Worm (Caenorhabditis elegans) whole organism, young adult: Measurements from ENCODE around the gene Y81B9A.4.

ENCODE experiments used
- B0261.1 ChIP-seq: sonication (generic microtip); optimal IDR thresholded peaks from 2 replicates; lab custom pipeline; 2016; ENCODE audit warnings: mild to moderate bottlenecking, missing genetic modification characterization, moderate library complexity, missing compliant biosample characterization
- B0336.3 ChIP-seq: fragments of 200-800 bp; sonication (Bioruptor generic); IDR thresholded peaks from 2 replicates; pipeline ENCODE4 v1.3.6; 2022; ENCODE audit warnings: missing genetic modification characterization, missing compliant biosample characterization
- F10E7.11 ChIP-seq: sonication (generic microtip); optimal IDR thresholded peaks from 2 replicates; lab custom pipeline; 2017; ENCODE audit warnings: mild to moderate bottlenecking, missing genetic modification characterization, moderate library complexity, missing compliant biosample characterization
- F33H1.4 ChIP-seq: fragments of 200-800 bp; sonication (Bioruptor generic); IDR thresholded peaks from 2 replicates; pipeline ENCODE4 v1.3.6; 2022; ENCODE audit warnings: missing genetic modification reagents, missing genetic modification characterization, missing compliant biosample characterization
- K12H6.12 ChIP-seq: fragments of 200-800 bp; sonication (Bioruptor generic); optimal IDR thresholded peaks from 2 replicates; lab custom pipeline; 2018; ENCODE audit warnings: mild to moderate bottlenecking, missing genetic modification characterization, missing compliant biosample characterization
- Y53G8AR.9 ChIP-seq: fragments of 200-800 bp; sonication (Bioruptor generic); conservative IDR thresholded peaks from 2 replicates; pipeline ENCODE4 v1.3.6; 2022; ENCODE audit warnings: missing genetic modification reagents, missing genetic modification characterization, missing compliant biosample characterization
- Y56A3A.18 ChIP-seq: fragments of 200-800 bp; sonication (Bioruptor generic); IDR thresholded peaks from 2 replicates; pipeline ENCODE4 v1.3.6; 2022; ENCODE audit warnings: missing genetic modification reagents, missing genetic modification characterization, missing compliant biosample characterization
- Y67H2A.10 ChIP-seq: fragments of 200-800 bp; sonication (Bioruptor generic); conservative IDR thresholded peaks from 2 replicates; pipeline ENCODE4 v1.3.6; 2022; ENCODE audit warnings: missing genetic modification reagents, missing genetic modification characterization, missing compliant biosample characterization
- ZK185.1 ChIP-seq: sonication (generic microtip); optimal IDR thresholded peaks from 2 replicates; lab custom pipeline; 2016; ENCODE audit warnings: mild to moderate bottlenecking, missing genetic modification characterization, missing compliant biosample characterization; ENCODE audit not compliant: poor library complexity, severe bottlenecking
- atf-7 ChIP-seq: sonication (generic microtip); optimal IDR thresholded peaks from 2 replicates; lab custom pipeline; 2017; ENCODE audit warnings: mild to moderate bottlenecking, missing genetic modification characterization, missing compliant biosample characterization
- athp-1 ChIP-seq: sonication (generic microtip); optimal IDR thresholded peaks from 2 replicates; lab custom pipeline; 2017; ENCODE audit warnings: mild to moderate bottlenecking, missing genetic modification characterization, missing compliant biosample characterization
- cebp-1 ChIP-seq, 2 experiments: fragments of 200-800 bp in 1 of 2; sonication (Bioruptor generic) in 1 of 2; sonication (generic microtip) in 1 of 2; IDR thresholded peaks in 1 of 2; optimal IDR thresholded peaks in 1 of 2; 2 replicates each; pipeline versions ENCODE4 v1.3.6 to Lab custom; 2017 to 2022; ENCODE audit warnings: missing compliant biosample characterization in 2 of 2, missing genetic modification characterization in 2 of 2, mild to moderate bottlenecking in 1 of 2, missing genetic modification reagents in 1 of 2, moderate library complexity in 1 of 2
- ceh-27 ChIP-seq: fragments of 200-800 bp; sonication (Bioruptor generic); optimal IDR thresholded peaks from 2 replicates; lab custom pipeline; 2018; ENCODE audit warnings: mild to moderate bottlenecking, missing genetic modification characterization, moderate library complexity, missing compliant biosample characterization
- ceh-58 ChIP-seq: fragments of 200-800 bp; sonication (Bioruptor generic); IDR thresholded peaks from 2 replicates; pipeline ENCODE4 v1.3.6; 2022; ENCODE audit warnings: missing genetic modification characterization, missing compliant biosample characterization
- dox-1 ChIP-seq: fragments of 200-800 bp; sonication (Bioruptor generic); IDR thresholded peaks from 2 replicates; pipeline ENCODE4 v1.3.6; 2022; ENCODE audit warnings: missing genetic modification reagents, missing genetic modification characterization, missing compliant biosample characterization
- hmg-1.2 ChIP-seq: fragments of 200-800 bp; sonication (Bioruptor generic); IDR thresholded peaks from 2 replicates; pipeline ENCODE4 v1.3.6; 2022; ENCODE audit warnings: missing genetic modification reagents, missing genetic modification characterization, missing compliant biosample characterization
- hmg-20 ChIP-seq: fragments of 200-800 bp; sonication (Bioruptor generic); IDR thresholded peaks from 2 replicates; pipeline ENCODE4 v1.3.6; 2022; ENCODE audit warnings: missing genetic modification reagents, missing genetic modification characterization, missing compliant biosample characterization
- hsf-1 ChIP-seq: fragments of 200-800 bp; sonication (Bioruptor generic); IDR thresholded peaks from 2 replicates; pipeline ENCODE4 v1.3.6; 2022; ENCODE audit warnings: missing genetic modification reagents, missing genetic modification characterization, missing compliant biosample characterization
- let-526 ChIP-seq: fragments of 200-800 bp; sonication (Bioruptor generic); IDR thresholded peaks from 2 replicates; pipeline ENCODE4 v1.3.6; 2022; ENCODE audit warnings: missing genetic modification reagents, missing genetic modification characterization, missing compliant biosample characterization
- let-607 ChIP-seq, 2 experiments: fragments of 200-800 bp in 1 of 2; sonication (Bioruptor generic) in 1 of 2; sonication (generic microtip) in 1 of 2; optimal IDR thresholded peaks; 2 replicates each; lab custom pipeline; 2016 to 2018; ENCODE audit warnings: mild to moderate bottlenecking in 2 of 2, missing compliant biosample characterization in 2 of 2, missing genetic modification characterization in 2 of 2, moderate library complexity in 2 of 2, missing genotype in 1 of 2
- lin-40 ChIP-seq: sonication (generic microtip); optimal IDR thresholded peaks from 2 replicates; lab custom pipeline; 2016; ENCODE audit warnings: missing genetic modification characterization, mild to moderate bottlenecking, missing compliant biosample characterization, missing genotype, missing genetic modification reagents
- madf-10 ChIP-seq: sonication (generic microtip); optimal IDR thresholded peaks from 2 replicates; lab custom pipeline; 2016; ENCODE audit warnings: mild to moderate bottlenecking, missing genetic modification characterization, missing compliant biosample characterization
- madf-8 ChIP-seq: fragments of 200-800 bp; sonication (Bioruptor generic); conservative IDR thresholded peaks from 2 replicates; pipeline ENCODE4 v1.3.6; 2022; ENCODE audit warnings: missing genetic modification reagents, missing genetic modification characterization, missing compliant biosample characterization
- nhr-120 ChIP-seq: fragments of 200-800 bp; sonication (Bioruptor generic); IDR thresholded peaks from 2 replicates; pipeline ENCODE4 v1.3.6; 2022; ENCODE audit warnings: missing genetic modification characterization, missing compliant biosample characterization
- nhr-179 ChIP-seq: sonication (generic microtip); optimal IDR thresholded peaks from 2 replicates; lab custom pipeline; 2016; ENCODE audit warnings: mild to moderate bottlenecking, missing genetic modification characterization, missing compliant biosample characterization
- nhr-27 ChIP-seq: fragments of 200-800 bp; sonication (Bioruptor generic); optimal IDR thresholded peaks from 2 replicates; lab custom pipeline; 2018; ENCODE audit warnings: mild to moderate bottlenecking, missing genetic modification characterization, moderate library complexity, missing compliant biosample characterization
- nhr-80 ChIP-seq: sonication (generic microtip); optimal IDR thresholded peaks from 2 replicates; lab custom pipeline; 2016; ENCODE audit warnings: missing genetic modification characterization, missing compliant biosample characterization
- nhr-90 ChIP-seq: sonication (generic microtip); optimal IDR thresholded peaks from 2 replicates; lab custom pipeline; 2016; ENCODE audit warnings: missing genotype, mild to moderate bottlenecking, missing genetic modification characterization, missing compliant biosample characterization
- pbrm-1 ChIP-seq: fragments of 200-800 bp; sonication (Bioruptor generic); IDR thresholded peaks from 2 replicates; pipeline ENCODE4 v1.3.6; 2022; ENCODE audit warnings: missing genetic modification reagents, missing genetic modification characterization, missing compliant biosample characterization
- tbp1 ChIP-seq: fragments of 200-800 bp; sonication (Bioruptor generic); optimal IDR thresholded peaks from 2 replicates; lab custom pipeline; 2018; ENCODE audit warnings: mild to moderate bottlenecking, missing genetic modification characterization, missing compliant biosample characterization
- unc-62 ChIP-seq: fragments of 150-350 bp; optimal IDR thresholded peaks from 2 replicates; lab custom pipeline; 2014; ENCODE audit warnings: missing biosample characterization, missing genetic modification reagents, missing genetic modification characterization
- xnd-1 ChIP-seq: sonication (generic microtip); optimal IDR thresholded peaks from 2 replicates; lab custom pipeline; 2016; ENCODE audit warnings: missing genotype, missing genetic modification reagents, missing genetic modification characterization, missing compliant biosample characterization
- zfh-2 ChIP-seq: fragments of 200-800 bp; sonication (Bioruptor generic); conservative IDR thresholded peaks from 2 replicates; pipeline ENCODE4 v1.3.6; 2022; ENCODE audit warnings: missing genetic modification reagents, missing genetic modification characterization, missing compliant biosample characterization
- ztf-22 ChIP-seq: fragments of 200-800 bp; sonication (Bioruptor generic); optimal IDR thresholded peaks from 2 replicates; lab custom pipeline; 2018; ENCODE audit warnings: mild to moderate bottlenecking, missing genetic modification characterization, moderate library complexity, missing compliant biosample characterization
- ztf-25 ChIP-seq: fragments of 200-800 bp; sonication (Bioruptor generic); IDR thresholded peaks from 2 replicates; pipeline ENCODE4 v1.3.6; 2022; ENCODE audit warnings: missing genetic modification reagents, missing genetic modification characterization, missing compliant biosample characterization
- ztf-26 ChIP-seq: sonication (generic microtip); optimal IDR thresholded peaks from 2 replicates; lab custom pipeline; 2017; ENCODE audit warnings: missing genetic modification characterization, missing compliant biosample characterization

Gene Y81B9A.4

ce11 chrX:9225273-9225672 is 44.5 kb upstream of the Y81B9A.4 start:
- peak; percentile 86 for TF ChIP-seq nhr-80 (tag; lab: Kevin White, UChicago)
- 0 out of 2 replicates have a peak, but pooled peaks have one; percentile 37 for TF ChIP-seq Y53G8AR.9 (GFP tag; lab: Robert Waterston, UW)
- 0 out of 2 replicates have a peak, but pooled peaks have one; percentile 18 for TF ChIP-seq hmg-20 (GFP tag; lab: Robert Waterston, UW)
- no peak for TF ChIP-seq Y67H2A.10 (GFP tag; lab: Robert Waterston, UW)
- TF ChIP-seq cebp-1 (GFP tag; IDR thresholded peaks at IDR 0.05; lab: Robert Waterston, UW) = no peak
- peak; percentile 53 for TF ChIP-seq cebp-1 (tag; optimal IDR thresholded peaks at IDR 0.05; lab: Kevin White, UChicago)
- no peak for TF ChIP-seq F33H1.4
- TF ChIP-seq hsf-1 (GFP tag; lab: Robert Waterston, UW) = no peak
- peak; percentile 13 for TF ChIP-seq tbp1 (GFP tag; lab: Kevin White, UChicago)
- no peak for TF ChIP-seq let-607 (tag; optimal IDR thresholded peaks at IDR 0.05; lab: Kevin White, UChicago)
- TF ChIP-seq nhr-27 (tag; lab: Kevin White, UChicago) = no peak
- TF ChIP-seq dox-1 = peak; percentile 68; the same call in 1 of the 2 replicates
- TF ChIP-seq K12H6.12 = peak; percentile 6
- peak; percentile 41 for TF ChIP-seq ceh-27 (GFP tag; lab: Kevin White, UChicago)
- TF ChIP-seq zfh-2 (GFP tag; lab: Robert Waterston, UW) = peak; percentile 78
- peak; percentile 89 for TF ChIP-seq hmg-1.2 (GFP tag; lab: Robert Waterston, UW)
- peak; percentile 38; the same call in 1 of the 2 replicates for TF ChIP-seq pbrm-1 (GFP tag; lab: Robert Waterston, UW)
- TF ChIP-seq, all 124 proteins: peak for 11

- TF ChIP-seq let-526 (GFP tag; lab: Robert Waterston, UW) = 0 out of 2 replicates have a peak, but pooled peaks have one; percentile 28
- TF ChIP-seq nhr-27 (tag; lab: Kevin White, UChicago) = no peak
- TF ChIP-seq B0336.3 (GFP tag; lab: Robert Waterston, UW) = peak; percentile 67
- TF ChIP-seq nhr-80 (tag; lab: Kevin White, UChicago) = peak; percentile 91
- peak; percentile 48 for TF ChIP-seq atf-7 (tag; lab: Kevin White, UChicago)
- no peak for TF ChIP-seq madf-8 (GFP tag; lab: Robert Waterston, UW)
- TF ChIP-seq ztf-26 (tag; lab: Kevin White, UChicago) = peak; percentile 61
- TF ChIP-seq unc-62 (GFP tag; lab: Kevin White, UChicago) = peak; percentile 92
- no peak for TF ChIP-seq ZK185.1 (tag; lab: Kevin White, UChicago)
- TF ChIP-seq cebp-1 (GFP tag; IDR thresholded peaks at IDR 0.05; lab: Robert Waterston, UW) = no peak
- TF ChIP-seq cebp-1 (tag; optimal IDR thresholded peaks at IDR 0.05; lab: Kevin White, UChicago) = peak; percentile 70
- TF ChIP-seq madf-10 (tag; lab: Kevin White, UChicago) = no peak
- peak; percentile 36 for TF ChIP-seq nhr-90
- TF ChIP-seq ztf-22 (GFP tag; lab: Kevin White, UChicago) = peak; percentile 69
- peak; percentile 15 for TF ChIP-seq tbp1 (GFP tag; lab: Kevin White, UChicago)
- TF ChIP-seq lin-40 (tag; lab: Kevin White, UChicago) = peak; percentile 51
- TF ChIP-seq, all 124 proteins: peak for 11
Observed at ce11 chrX:9213873-9214341, 33.2 kb upstream of the Y81B9A.4 start, which contains the start of gene C35B8.3. Gene C35B8.3, plus strand, starts transcription at chrX:9213923.

DNA sequence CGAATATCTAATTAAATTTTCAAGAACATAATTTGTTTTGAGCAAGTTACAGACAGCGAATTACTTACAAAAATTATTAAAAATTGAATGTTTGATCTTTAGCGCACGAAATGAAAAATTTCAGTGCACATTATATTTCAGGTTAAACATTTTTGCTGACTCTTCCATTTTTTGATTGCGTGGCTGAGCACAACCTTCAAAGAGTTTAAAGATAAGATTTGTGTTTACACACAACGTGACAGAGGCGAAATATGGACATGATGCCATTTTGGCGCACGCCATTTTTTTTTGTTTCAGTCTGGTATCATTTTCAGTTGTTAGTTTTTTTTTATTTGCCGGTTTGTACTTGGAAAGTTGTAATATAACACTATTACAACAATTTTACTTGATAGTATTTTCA is 32.0 kb upstream of the Y81B9A.4 start:
- no peak for TF ChIP-seq nhr-179 (tag; lab: Kevin White, UChicago)
- no peak for TF ChIP-seq nhr-120
- TF ChIP-seq nhr-80 (tag; lab: Kevin White, UChicago) = peak; percentile 82
- no peak for TF ChIP-seq athp-1 (tag; lab: Kevin White, UChicago)
- no peak for TF ChIP-seq ceh-58
- TF ChIP-seq let-607 (tag; optimal IDR thresholded peaks at IDR 0.05; lab: Kevin White, UChicago) = peak; percentile 15 to 27
- no peak for TF ChIP-seq B0261.1 (tag; lab: Kevin White, UChicago)
- no peak for TF ChIP-seq F10E7.11 (tag; lab: Kevin White, UChicago)
- no peak for TF ChIP-seq xnd-1 (tag; lab: Kevin White, UChicago)
- TF ChIP-seq ztf-25 (GFP tag; lab: Robert Waterston, UW) = no peak
- no peak for TF ChIP-seq Y56A3A.18 (GFP tag; lab: Robert Waterston, UW)
